Fruit fly (Drosophila melanogaster) whole organism, adult: ENCODE measurements around the gene Acbp1.

ENCODE experiments used
- CG12768 ChIP-seq: fragments of 200-800 bp; sonication (Bioruptor generic); optimal IDR thresholded peaks from 2 replicates; lab custom pipeline; 2017; ENCODE audit warnings: missing biosample characterization, missing genetic modification characterization, mild to moderate bottlenecking, moderate library complexity, missing genetic modification reagents
- CG1620 ChIP-seq: fragments of 200-800 bp; sonication (Bioruptor generic); optimal IDR thresholded peaks from 2 replicates; lab custom pipeline; 2016; ENCODE audit warnings: missing biosample characterization, missing genetic modification characterization
- CG7045 ChIP-seq: fragments of 200-800 bp; sonication (Bioruptor generic); optimal IDR thresholded peaks from 2 replicates; lab custom pipeline; 2017; ENCODE audit warnings: missing biosample characterization, mild to moderate bottlenecking, missing genetic modification characterization
- Clk ChIP-seq: fragments of 200-800 bp; sonication (Bioruptor generic); optimal IDR thresholded peaks from 2 replicates; lab custom pipeline; 2017; ENCODE audit warnings: missing biosample characterization, missing genetic modification characterization
- Crg-1 ChIP-seq: fragments of 200-800 bp; sonication (Bioruptor generic); optimal IDR thresholded peaks from 2 replicates; lab custom pipeline; 2016; ENCODE audit warnings: missing biosample characterization, missing genetic modification characterization
- Hr96 ChIP-seq: fragments of 200-800 bp; sonication (Bioruptor generic); optimal IDR thresholded peaks from 2 replicates; lab custom pipeline; 2016; ENCODE audit warnings: missing biosample characterization, missing genetic modification characterization
- Mnt ChIP-seq: fragments of 200-800 bp; sonication (Bioruptor generic); optimal IDR thresholded peaks from 2 replicates; lab custom pipeline; 2016; ENCODE audit warnings: missing biosample characterization, mild to moderate bottlenecking, missing genetic modification characterization
- kay ChIP-seq: fragments of 200-800 bp; sonication (Bioruptor generic); peaks from one replicate; lab custom pipeline; 2016; ENCODE audit warnings: missing biosample characterization, missing genetic modification characterization, borderline replicate concordance
- ovo ChIP-seq: fragments of 200-800 bp; sonication (Bioruptor generic); optimal IDR thresholded peaks from 2 replicates; lab custom pipeline; 2016; ENCODE audit warnings: missing biosample characterization, missing genetic modification characterization
- pad ChIP-seq: fragments of 200-800 bp; sonication (Bioruptor generic); optimal IDR thresholded peaks from 3 replicates; lab custom pipeline; 2017; ENCODE audit warnings: missing biosample characterization, missing genetic modification characterization, mild to moderate bottlenecking, moderate library complexity, missing genetic modification reagents
- toe ChIP-seq: fragments of 200-800 bp; sonication (Bioruptor generic); optimal IDR thresholded peaks from 2 replicates; lab custom pipeline; 2016; ENCODE audit warnings: missing biosample characterization, missing genetic modification characterization

DNA sequence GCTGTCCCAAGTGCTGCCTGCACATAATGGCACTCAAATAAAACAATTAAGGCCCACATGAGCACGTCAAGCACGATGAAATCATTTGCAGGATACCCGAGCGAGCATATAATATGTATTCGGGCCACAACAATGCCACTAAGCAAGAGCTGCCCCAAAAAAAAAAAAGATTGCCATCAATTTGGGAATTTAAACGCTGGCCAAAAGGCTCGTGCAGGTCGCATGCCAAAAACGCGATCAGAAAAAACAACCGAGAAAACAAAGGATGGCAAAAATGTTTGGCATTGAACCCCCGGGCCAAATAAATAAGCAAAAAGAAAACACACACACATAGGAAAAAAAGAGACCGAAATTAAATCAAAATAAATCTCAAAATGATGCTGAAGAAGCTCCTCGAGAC is 19.5 kb downstream of the Acbp1 start:
- TF ChIP-seq kay (GFP tag; lab: Kevin White, UChicago) (no peak), Hr96 (GFP tag; lab: Kevin White, UChicago) (no peak), Clk (GFP tag; lab: Kevin White, UChicago) (no peak), toe (GFP tag; lab: Kevin White, UChicago) (no peak), CG1620 (GFP tag; lab: Kevin White, UChicago) (no peak), Mnt (GFP tag; lab: Kevin White, UChicago) (no peak), CG12768 (no peak), CG7045 (GFP tag; lab: Kevin White, UChicago) (no peak), ovo (no peak), Crg-1 (GFP tag; lab: Kevin White, UChicago) (no peak), pad (GFP tag; lab: Kevin White, UChicago) (no peak)
